Fruit fly (Drosophila melanogaster): ENCODE measurements around the gene CG13293.

The CG13293 gene

DNA sequence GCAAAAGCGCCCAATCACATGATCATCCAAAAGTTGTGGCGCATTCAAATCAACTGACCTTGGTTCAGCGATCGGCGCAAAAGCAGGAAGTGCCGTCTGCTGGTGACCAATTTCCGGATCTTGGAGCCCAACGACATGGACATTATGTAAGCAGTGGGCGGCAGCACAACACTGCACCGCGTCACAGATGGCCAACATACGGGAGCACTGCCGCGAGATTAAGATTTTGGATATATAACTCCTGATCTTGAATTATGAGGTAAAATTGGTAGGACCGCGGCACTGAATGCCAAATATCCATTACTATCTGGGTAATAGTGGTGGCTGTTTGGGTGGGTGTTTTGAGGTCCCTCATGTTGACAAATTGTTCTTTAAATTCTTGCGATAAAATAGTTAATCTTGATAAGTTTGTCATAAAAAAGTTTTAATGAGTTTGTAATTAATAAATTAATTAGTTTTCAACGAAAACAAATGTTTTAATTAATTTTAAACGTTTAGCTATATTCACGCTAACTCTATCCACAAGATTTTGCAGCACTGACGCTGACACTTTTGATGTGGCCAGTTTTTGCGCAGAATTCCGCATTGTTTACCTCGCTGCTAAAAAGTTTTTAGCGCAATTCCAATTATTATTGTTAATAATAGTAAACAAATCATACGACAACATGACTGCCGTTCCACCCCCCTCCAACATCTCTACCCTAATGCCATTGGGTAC is 7.5 kb upstream of the CG13293 start, which contains the start of the genes CG13295 and CG6610 (continued):
- TF ChIP-seq sqz (GFP tag; optimal IDR thresholded peaks at IDR 0.05), result no peak
- TF ChIP-seq zfh1 (GFP tag; IDR thresholded peaks at IDR 0.05), result no peak
- TF ChIP-seq Bgb (GFP tag; IDR thresholded peaks at IDR 0.05; ENCODE audit: partially characterized antibody), result 0 out of 2 replicates have a peak, but pooled peaks have one; percentile 31
- TF ChIP-seq CG12769 (tag; optimal IDR thresholded peaks at IDR 0.05), result no peak
- TF ChIP-seq CG12659 (GFP tag; optimal IDR thresholded peaks at IDR 0.05), result peak; percentile 61
- no peak for TF ChIP-seq dan (GFP tag; IDR thresholded peaks at IDR 0.05)
- TF ChIP-seq CG16863 (GFP tag; optimal IDR thresholded peaks at IDR 0.05), result no peak
- TF ChIP-seq ftz-f1 (GFP tag; optimal IDR thresholded peaks at IDR 0.05), result peak; percentile 61
- TF ChIP-seq amos (GFP tag; IDR thresholded peaks at IDR 0.05; ENCODE audit: partially characterized antibody), result 0 out of 2 replicates have a peak, but pooled peaks have one; percentile 23
- peak; percentile 48; the same call in 2 of the 3 replicates for TF ChIP-seq croc (GFP tag; conservative IDR thresholded peaks at IDR 0.05)
- peak; percentile 13 for TF ChIP-seq CG18011 (GFP tag; optimal IDR thresholded peaks at IDR 0.05)
- no peak for TF ChIP-seq gce (GFP tag; IDR thresholded peaks at IDR 0.05)
- no peak for TF ChIP-seq vnd (GFP tag; IDR thresholded peaks at IDR 0.05; ENCODE audit: partially characterized antibody)
- TF ChIP-seq vfl (GFP tag; optimal IDR thresholded peaks at IDR 0.05), result no peak
- TF ChIP-seq Oli (tag; optimal IDR thresholded peaks at IDR 0.05), result peak; percentile 56
- TF ChIP-seq fd102C (GFP tag; optimal IDR thresholded peaks at IDR 0.05), result no peak
- TF ChIP-seq Jarid2 (GFP tag; optimal IDR thresholded peaks at IDR 0.05), result no peak
- TF ChIP-seq crc (GFP tag; optimal IDR thresholded peaks at IDR 0.05), result no peak
- peak; percentile 75 for TF ChIP-seq HmgZ (tag; optimal IDR thresholded peaks at IDR 0.05)
- no peak for TF ChIP-seq bbx (GFP tag; IDR thresholded peaks at IDR 0.05; ENCODE audit: partially characterized antibody)
- TF ChIP-seq ham (GFP tag; IDR thresholded peaks at IDR 0.05), result no peak
- TF ChIP-seq slou (GFP tag; optimal IDR thresholded peaks at IDR 0.05), result peak; percentile 47
- no peak for TF ChIP-seq CG8944 (GFP tag; optimal IDR thresholded peaks at IDR 0.05)
- no peak for TF ChIP-seq HmgD (GFP tag; optimal IDR thresholded peaks at IDR 0.05)
- TF ChIP-seq zfh2 (GFP tag; optimal IDR thresholded peaks at IDR 0.05), result peak; percentile 64
- no peak for TF ChIP-seq Opbp (GFP tag; IDR thresholded peaks at IDR 0.05; ENCODE audit: partially characterized antibody)
- no peak for TF ChIP-seq NK7.1 (GFP tag; optimal IDR thresholded peaks at IDR 0.05)
- no peak for TF ChIP-seq CTCF (GFP tag; optimal IDR thresholded peaks at IDR 0.05)
- no peak for TF ChIP-seq unc-4 (GFP tag; IDR thresholded peaks at IDR 0.05; ENCODE audit: partially characterized antibody)
- peak; percentile 55 to 88 for TF ChIP-seq Pdp1 (GFP tag; optimal IDR thresholded peaks at IDR 0.05)
- TF ChIP-seq jumu (GFP tag; optimal IDR thresholded peaks at IDR 0.05), result peak; percentile 32
- TF ChIP-seq Meics (GFP tag; optimal IDR thresholded peaks at IDR 0.05), result peak; percentile 52
- TF ChIP-seq H15 (GFP tag; IDR thresholded peaks at IDR 0.05), result peak; percentile 20; the same call in 1 of the 3 replicates
- no peak for TF ChIP-seq CG12236 (GFP tag; optimal IDR thresholded peaks at IDR 0.05)
- peak; percentile 84 for TF ChIP-seq nmo (GFP tag; optimal IDR thresholded peaks at IDR 0.05)
- TF ChIP-seq sob (GFP tag; IDR thresholded peaks at IDR 0.05), result peak; percentile 41; the same call in 1 of the 2 replicates
- 0 out of 2 replicates have a peak, but pooled peaks have one; percentile 12 for TF ChIP-seq Rx (GFP tag; IDR thresholded peaks at IDR 0.05)
- no peak for TF ChIP-seq so (GFP tag; IDR thresholded peaks at IDR 0.05)
- no peak for TF ChIP-seq CG2875 (GFP tag; optimal IDR thresholded peaks at IDR 0.05)
- peak; percentile 72; the same call in 2 of the 3 replicates for TF ChIP-seq CG17361 (GFP tag; IDR thresholded peaks at IDR 0.05)
- TF ChIP-seq CG2889 (GFP tag; IDR thresholded peaks at IDR 0.05), result 0 out of 3 replicates have a peak, but pooled peaks have one; percentile 15
- TF ChIP-seq CG33213 (GFP tag; optimal IDR thresholded peaks at IDR 0.05), result no peak
- TF ChIP-seq B-H1 (GFP tag; IDR thresholded peaks at IDR 0.05), result no peak; the same call in 2 of the 3 replicates
- TF ChIP-seq nau (GFP tag; optimal IDR thresholded peaks at IDR 0.05), result no peak
- TF ChIP-seq CG7987 (GFP tag; optimal IDR thresholded peaks at IDR 0.05), result no peak
- TF ChIP-seq yki (optimal IDR thresholded peaks at IDR 0.05), result no peak
- TF ChIP-seq exex (tag; optimal IDR thresholded peaks at IDR 0.05), result peak; percentile 31
- TF ChIP-seq NFAT (GFP tag; IDR thresholded peaks at IDR 0.05), result 0 out of 2 replicates have a peak, but pooled peaks have one; percentile 5
- TF ChIP-seq fd64A (GFP tag; optimal IDR thresholded peaks at IDR 0.05), result no peak
- no peak for TF ChIP-seq schlank (tag; optimal IDR thresholded peaks at IDR 0.05)
